Worm (Caenorhabditis elegans) whole organism, young adult: ENCODE measurements around the gene F58H1.2.

ENCODE experiments used
- Y53F4B.3 ChIP-seq: fragments of 200-800 bp; sonication (Bioruptor generic); IDR thresholded peaks from 2 replicates; pipeline ENCODE4 v1.3.6; 2022; ENCODE audit warnings: missing genetic modification reagents, missing genetic modification characterization, missing compliant biosample characterization
- bed-2 ChIP-seq: fragments of 200-800 bp; sonication (Bioruptor generic); IDR thresholded peaks from 2 replicates; pipeline ENCODE4 v1.3.6; 2022; ENCODE audit warnings: missing genetic modification reagents, missing genetic modification characterization, missing compliant biosample characterization
- chd-7 ChIP-seq: sonication (generic microtip); optimal IDR thresholded peaks from 2 replicates; lab custom pipeline; 2016; ENCODE audit warnings: mild to moderate bottlenecking, missing genetic modification characterization, moderate library complexity, missing compliant biosample characterization
- hlh-26 ChIP-seq: fragments of 200-800 bp; sonication (Bioruptor generic); conservative IDR thresholded peaks from 2 replicates; pipeline ENCODE4 v1.3.6; 2022; ENCODE audit warnings: missing genetic modification reagents, missing genetic modification characterization, missing compliant biosample characterization
- lag-1 ChIP-seq: fragments of 200-800 bp; sonication (Bioruptor generic); IDR thresholded peaks from 2 replicates; pipeline ENCODE4 v1.3.6; 2022; ENCODE audit warnings: missing genetic modification reagents, missing genetic modification characterization, missing compliant biosample characterization
- lsl-1 ChIP-seq: fragments of 200-800 bp; sonication (Bioruptor generic); optimal IDR thresholded peaks from 2 replicates; lab custom pipeline; 2018; ENCODE audit warnings: mild to moderate bottlenecking, missing genetic modification characterization, moderate library complexity, missing compliant biosample characterization
- nfya-1 ChIP-seq: sonication (generic microtip); optimal IDR thresholded peaks from 2 replicates; lab custom pipeline; 2017; ENCODE audit warnings: antibody characterized with exemption, missing compliant biosample characterization, missing genetic modification characterization, borderline replicate concordance; ENCODE audit not compliant: insufficient read depth
- tbp1 ChIP-seq: fragments of 200-800 bp; sonication (Bioruptor generic); optimal IDR thresholded peaks from 2 replicates; lab custom pipeline; 2018; ENCODE audit warnings: mild to moderate bottlenecking, missing genetic modification characterization, missing compliant biosample characterization
- ztf-3 ChIP-seq: fragments of 200-800 bp; sonication (Bioruptor generic); optimal IDR thresholded peaks from 2 replicates; lab custom pipeline; 2018; ENCODE audit warnings: mild to moderate bottlenecking, missing genetic modification characterization, missing compliant biosample characterization

DNA sequence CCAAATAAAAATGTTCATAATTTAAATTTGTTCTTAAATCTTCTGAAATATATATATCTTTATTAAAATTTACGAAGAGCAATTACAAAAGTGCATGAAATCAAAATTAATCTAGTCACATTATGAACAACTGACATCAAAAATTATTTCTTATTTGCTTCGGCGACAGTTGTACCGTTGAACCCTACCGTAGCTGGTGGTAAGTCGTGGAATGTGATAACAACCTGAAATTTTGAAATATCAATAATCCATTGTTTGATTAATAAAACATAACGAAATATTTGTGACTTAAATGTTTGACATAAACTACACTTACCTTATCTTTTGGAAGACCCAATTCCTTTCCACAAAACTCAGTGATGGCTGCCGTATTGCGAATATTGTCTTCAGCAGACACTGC is 47.8 kb downstream of the F58H1.2 start:
- TF ChIP-seq ztf-3 (GFP tag; lab: Kevin White, UChicago) (no peak), tbp1 (GFP tag; lab: Kevin White, UChicago) (peak; percentile 5), nfya-1 (no peak), Y53F4B.3 (no peak), chd-7 (tag; lab: Kevin White, UChicago) (no peak), lsl-1 (GFP tag; lab: Kevin White, UChicago) (no peak), bed-2 (GFP tag; lab: Robert Waterston, UW) (no peak), hlh-26 (GFP tag; lab: Robert Waterston, UW) (no peak), lag-1 (GFP tag; lab: Robert Waterston, UW) (no peak)
